Fruit fly (Drosophila melanogaster) whole organism, embryonic: ENCODE measurements around the gene pes.

Experiments used
- Antp ChIP-seq: fragments of 200-800 bp; sonication (Bioruptor generic); optimal IDR thresholded peaks from 3 replicates; lab custom pipeline; 2016; ENCODE audit warnings: missing biosample characterization, missing genetic modification characterization
- Awh ChIP-seq: fragments of 200-800 bp; sonication (Bioruptor generic); IDR thresholded peaks from 2 replicates; pipeline ENCODE4, ENCODE4 v1.3.6; 2022; ENCODE audit warnings: missing biosample characterization, missing genetic modification characterization
- B-H1 ChIP-seq: fragments of 200-800 bp; sonication (Bioruptor generic); IDR thresholded peaks from 3 replicates; pipeline ENCODE4 v1.3.6; 2022; ENCODE audit warnings: missing biosample characterization, missing genetic modification characterization
- CG10565 ChIP-seq: fragments of 200-800 bp; sonication (Bioruptor generic); optimal IDR thresholded peaks from 3 replicates; lab custom pipeline; 2016; ENCODE audit warnings: missing biosample characterization, mild to moderate bottlenecking, missing genetic modification characterization
- CG11696 ChIP-seq: fragments of 200-800 bp; sonication (Bioruptor generic); IDR thresholded peaks from 2 replicates; pipeline ENCODE4 v1.3.6; 2022; ENCODE audit warnings: missing biosample characterization, missing genetic modification characterization
- CG12219 ChIP-seq: fragments of 200-800 bp; sonication (Bioruptor generic); optimal IDR thresholded peaks from 3 replicates; lab custom pipeline; 2018; ENCODE audit warnings: missing biosample characterization, mild to moderate bottlenecking, missing genetic modification characterization
- CG12391 ChIP-seq: fragments of 200-800 bp; sonication (Bioruptor generic); optimal IDR thresholded peaks from 3 replicates; lab custom pipeline; 2018; ENCODE audit warnings: missing biosample characterization, mild to moderate bottlenecking, missing genetic modification characterization, moderate library complexity
- CG1529 ChIP-seq: fragments of 200-800 bp; sonication (Bioruptor generic); optimal IDR thresholded peaks from 3 replicates; lab custom pipeline; 2018; ENCODE audit warnings: missing biosample characterization, missing genetic modification characterization
- CG1792 ChIP-seq: fragments of 200-800 bp; sonication (Bioruptor generic); optimal IDR thresholded peaks from 2 replicates; lab custom pipeline; 2016; ENCODE audit warnings: missing biosample characterization, missing genetic modification characterization
- CG18764 ChIP-seq: fragments of 200-800 bp; sonication (Bioruptor generic); optimal IDR thresholded peaks from 3 replicates; lab custom pipeline; 2016; ENCODE audit warnings: missing biosample characterization, missing genetic modification characterization
- CG2120 ChIP-seq: fragments of 200-800 bp; sonication (Bioruptor generic); optimal IDR thresholded peaks from 3 replicates; lab custom pipeline; 2016; ENCODE audit warnings: missing biosample characterization, missing genetic modification characterization
- CG30403 ChIP-seq: fragments of 200-800 bp; sonication (Bioruptor generic); optimal IDR thresholded peaks from 3 replicates; lab custom pipeline; 2016; ENCODE audit warnings: missing biosample characterization, missing genetic modification characterization
- CG31388 ChIP-seq: fragments of 200-800 bp; sonication (Bioruptor generic); optimal IDR thresholded peaks from 2 replicates; lab custom pipeline; 2016; ENCODE audit warnings: missing biosample characterization, missing genetic modification characterization
- CG34422 ChIP-seq: fragments of 200-800 bp; sonication (Bioruptor generic); IDR thresholded peaks from 3 replicates; pipeline ENCODE4 v1.3.6; 2022; ENCODE audit warnings: missing biosample characterization, missing genetic modification characterization
- CG3838 ChIP-seq: fragments of 200-800 bp; sonication (Bioruptor generic); optimal IDR thresholded peaks from 3 replicates; lab custom pipeline; 2016; ENCODE audit warnings: missing biosample characterization, missing genetic modification characterization
- CG4424 ChIP-seq: fragments of 200-800 bp; sonication (Bioruptor generic); optimal IDR thresholded peaks from 3 replicates; lab custom pipeline; 2016; ENCODE audit warnings: missing biosample characterization, missing genetic modification characterization
- CG5953 ChIP-seq: fragments of 200-800 bp; sonication (Bioruptor generic); IDR thresholded peaks from 2 replicates; pipeline ENCODE4 v1.3.6; 2022; ENCODE audit warnings: missing biosample characterization, missing genetic modification characterization
- CG7357 ChIP-seq: fragments of 200-800 bp; sonication (Bioruptor generic); IDR thresholded peaks from 3 replicates; pipeline ENCODE4 v1.3.6; 2022; ENCODE audit warnings: missing biosample characterization, missing genetic modification characterization
- CG7839 ChIP-seq: fragments of 200-800 bp; sonication (Bioruptor generic); optimal IDR thresholded peaks from 3 replicates; lab custom pipeline; 2018; ENCODE audit warnings: missing biosample characterization, mild to moderate bottlenecking, missing genetic modification characterization, moderate library complexity
- Dbx ChIP-seq: fragments of 200-800 bp; sonication (Bioruptor generic); IDR thresholded peaks from 3 replicates; pipeline ENCODE4 v1.3.6; 2022; ENCODE audit warnings: missing biosample characterization, missing genetic modification characterization
- Dfd ChIP-seq, 2 experiments: fragments of >200 bp; optimal IDR thresholded peaks; 2 replicates each; lab custom pipeline; 2017; ENCODE audit warnings: missing biosample characterization in 2 of 2, missing genetic modification characterization in 2 of 2
- Dip3 ChIP-seq: fragments of 200-800 bp; sonication (Bioruptor generic); optimal IDR thresholded peaks from 3 replicates; lab custom pipeline; 2016; ENCODE audit warnings: missing biosample characterization, missing genetic modification characterization
- H15 ChIP-seq: fragments of 200-800 bp; sonication (Bioruptor generic); IDR thresholded peaks from 3 replicates; pipeline ENCODE4 v1.3.6; 2022; ENCODE audit warnings: missing biosample characterization, missing genetic modification characterization
- HLHmδ ChIP-seq: fragments of 200-800 bp; sonication (Bioruptor generic); optimal IDR thresholded peaks from 2 replicates; lab custom pipeline; 2018; ENCODE audit warnings: missing biosample characterization, mild to moderate bottlenecking, missing genetic modification characterization, moderate library complexity
- Hand ChIP-seq: fragments of 200-800 bp; sonication (Bioruptor generic); optimal IDR thresholded peaks from 2 replicates; lab custom pipeline; 2017; ENCODE audit warnings: mild to moderate bottlenecking, missing biosample characterization, missing genetic modification reagents, missing genetic modification characterization
- Jarid2 ChIP-seq: fragments of 200-800 bp; sonication (Bioruptor generic); optimal IDR thresholded peaks from 3 replicates; lab custom pipeline; 2017; ENCODE audit warnings: mild to moderate bottlenecking, missing biosample characterization, missing genetic modification reagents, missing genetic modification characterization
- Meics ChIP-seq: fragments of 200-800 bp; sonication (Bioruptor generic); optimal IDR thresholded peaks from 2 replicates; lab custom pipeline; 2017; ENCODE audit warnings: missing biosample characterization, mild to moderate bottlenecking, missing genetic modification characterization
- Sox100B ChIP-seq: fragments of 200-800 bp; sonication (Bioruptor generic); optimal IDR thresholded peaks from 3 replicates; lab custom pipeline; 2018; ENCODE audit warnings: missing biosample characterization, mild to moderate bottlenecking, missing genetic modification characterization
- Tbp ChIP-seq: fragments of >200 bp; optimal IDR thresholded peaks from 2 replicates; lab custom pipeline; 2018; ENCODE audit warnings: missing biosample characterization, missing genetic modification characterization
- Usf ChIP-seq: fragments of 200-800 bp; sonication (Bioruptor generic); optimal IDR thresholded peaks from 2 replicates; lab custom pipeline; 2017; ENCODE audit warnings: missing genotype, missing biosample characterization, missing genetic modification characterization
- Xrp1 ChIP-seq: fragments of 200-800 bp; sonication (Bioruptor generic); IDR thresholded peaks from 2 replicates; pipeline ENCODE4 v1.3.6; 2022; ENCODE audit warnings: missing biosample characterization, missing genetic modification characterization
- ab ChIP-seq: fragments of 200-800 bp; sonication (Bioruptor generic); optimal IDR thresholded peaks from 2 replicates; lab custom pipeline; 2016; ENCODE audit warnings: missing biosample characterization, missing genetic modification characterization
- bbx ChIP-seq: fragments of 200-800 bp; sonication (Bioruptor generic); IDR thresholded peaks from 2 replicates; pipeline ENCODE4 v1.3.6; 2022; ENCODE audit warnings: missing biosample characterization, missing genetic modification characterization; ENCODE audit not compliant: partially characterized antibody
- bsh ChIP-seq, 2 experiments: fragments of 200-800 bp; sonication (Bioruptor generic); optimal IDR thresholded peaks; 2 replicates each; lab custom pipeline; 2017 to 2018; ENCODE audit warnings: mild to moderate bottlenecking in 2 of 2, missing biosample characterization in 2 of 2, missing genetic modification characterization in 2 of 2, moderate library complexity in 1 of 2
- cas ChIP-seq: fragments of 200-800 bp; sonication (Bioruptor generic); IDR thresholded peaks from 2 replicates; pipeline ENCODE4 v1.3.6; 2022; ENCODE audit warnings: missing biosample characterization, missing genetic modification characterization
- crp ChIP-seq, 2 experiments: fragments of 200-800 bp; sonication (Bioruptor generic); optimal IDR thresholded peaks; 2 replicates in 1 of 2; 3 replicates in 1 of 2; lab custom pipeline; 2017; ENCODE audit warnings: missing biosample characterization in 2 of 2, missing genetic modification characterization in 2 of 2, mild to moderate bottlenecking in 1 of 2, moderate library complexity in 1 of 2
- danr ChIP-seq: fragments of 200-800 bp; sonication (Bioruptor generic); IDR thresholded peaks from 2 replicates; pipeline ENCODE4 v1.3.6; 2022; ENCODE audit warnings: missing biosample characterization, missing genetic modification characterization
- fru ChIP-seq: fragments of >200 bp; optimal IDR thresholded peaks from 2 replicates; lab custom pipeline; 2017
- gro ChIP-seq: fragments of 200-800 bp; sonication (Bioruptor generic); optimal IDR thresholded peaks from 2 replicates; lab custom pipeline; 2016; ENCODE audit warnings: missing biosample characterization, missing genetic modification characterization
- ind ChIP-seq: fragments of 200-800 bp; sonication (Bioruptor generic); optimal IDR thresholded peaks from 3 replicates; lab custom pipeline; 2016; ENCODE audit warnings: missing biosample characterization, missing genetic modification characterization
- kni ChIP-seq: fragments of 200-800 bp; sonication (Bioruptor generic); optimal IDR thresholded peaks from 3 replicates; lab custom pipeline; 2017; ENCODE audit warnings: mild to moderate bottlenecking, missing biosample characterization, missing genetic modification reagents, missing genetic modification characterization
- lmd ChIP-seq: fragments of 200-800 bp; sonication (Bioruptor generic); IDR thresholded peaks from 2 replicates; pipeline ENCODE4 v1.3.6; 2022; ENCODE audit warnings: missing biosample characterization, missing genetic modification characterization
- maf-S ChIP-seq: fragments of 200-800 bp; sonication (Bioruptor generic); optimal IDR thresholded peaks from 2 replicates; lab custom pipeline; 2016; ENCODE audit warnings: missing biosample characterization, missing genetic modification characterization
- pb ChIP-seq: fragments of 200-800 bp; sonication (Bioruptor generic); optimal IDR thresholded peaks from 3 replicates; lab custom pipeline; 2016; ENCODE audit warnings: missing biosample characterization, missing genetic modification characterization
- sc ChIP-seq, 3 experiments: fragments of >200 bp in 2 of 3; fragments of 200-800 bp in 1 of 3; sonication (Bioruptor generic) in 1 of 3; optimal IDR thresholded peaks; 2 replicates in 2 of 3; 3 replicates in 1 of 3; lab custom pipeline; 2017; ENCODE audit warnings: mild to moderate bottlenecking in 1 of 3, missing biosample characterization in 1 of 3, missing genetic modification characterization in 1 of 3, missing genetic modification reagents in 1 of 3
- sima ChIP-seq: fragments of 200-800 bp; sonication (Bioruptor generic); optimal IDR thresholded peaks from 2 replicates; lab custom pipeline; 2016; ENCODE audit warnings: missing biosample characterization, missing genetic modification characterization
- sug ChIP-seq: fragments of 200-800 bp; optimal IDR thresholded peaks from 2 replicates; lab custom pipeline; 2019; ENCODE audit warnings: missing biosample characterization, mild to moderate bottlenecking, missing genetic modification characterization, moderate library complexity
- trem ChIP-seq: fragments of 200-800 bp; optimal IDR thresholded peaks from 3 replicates; lab custom pipeline; 2019; ENCODE audit warnings: missing biosample characterization, mild to moderate bottlenecking, missing genetic modification characterization, moderate library complexity
- tx ChIP-seq: fragments of 200-800 bp; sonication (Bioruptor generic); optimal IDR thresholded peaks from 2 replicates; lab custom pipeline; 2016; ENCODE audit warnings: missing biosample characterization, missing genetic modification characterization
- wek ChIP-seq: fragments of 200-800 bp; sonication (Bioruptor generic); optimal IDR thresholded peaks from 3 replicates; lab custom pipeline; 2018; ENCODE audit warnings: missing biosample characterization, mild to moderate bottlenecking, missing genetic modification characterization, moderate library complexity

The pes gene

dm6 chr2L:8042645-8043281 lies 48.8 kb upstream of the pes start, which contains the start of gene RpL36A (continued):
- TF ChIP-seq wek (GFP tag; lab: Kevin White, UChicago): peak; percentile 82
- TF ChIP-seq CG34422 (GFP tag; lab: Robert Waterston, UW): 0 out of 3 replicates have a peak, but pooled peaks have one; percentile 39
- TF ChIP-seq CG7839 (tag; lab: Kevin White, UChicago): no peak
- TF ChIP-seq cas (GFP tag; lab: Robert Waterston, UW): no peak
- TF ChIP-seq danr (GFP tag; lab: Robert Waterston, UW): no peak
- TF ChIP-seq CG30403 (GFP tag; lab: Kevin White, UChicago): peak; percentile 68
- TF ChIP-seq sug (tag; lab: Kevin White, UChicago): no peak
- no peak for TF ChIP-seq gro
- TF ChIP-seq bbx: peak; percentile 94
- TF ChIP-seq CG1529 (GFP tag; lab: Kevin White, UChicago): peak; percentile 29
- peak; percentile 43; the same call in 1 of the 2 replicates for TF ChIP-seq lmd (GFP tag; lab: Robert Waterston, UW)
- TF ChIP-seq CG11696 (GFP tag; lab: Robert Waterston, UW): 0 out of 2 replicates have a peak, but pooled peaks have one; percentile 23
- no peak for TF ChIP-seq CG1792
- TF ChIP-seq bsh (GFP tag; optimal IDR thresholded peaks at IDR 0.05; lab: Kevin White, UChicago): peak; percentile 29 to 55
- TF ChIP-seq fru: no peak
- TF ChIP-seq tx (GFP tag; lab: Kevin White, UChicago): no peak
- TF ChIP-seq sima: no peak
- peak; percentile 69 for TF ChIP-seq CG12391
- TF ChIP-seq CG10565 (GFP tag; lab: Kevin White, UChicago): no peak
- TF ChIP-seq CG18764 (GFP tag; lab: Kevin White, UChicago): no peak
- TF ChIP-seq Xrp1 (GFP tag; lab: Robert Waterston, UW): peak; percentile 12; the same call in 1 of the 2 replicates
- TF ChIP-seq trem: peak; percentile 32
- no peak for TF ChIP-seq CG31388 (GFP tag; lab: Kevin White, UChicago)
- no peak for TF ChIP-seq Sox100B (GFP tag; lab: Kevin White, UChicago)
- TF ChIP-seq CG12219 (GFP tag; lab: Kevin White, UChicago): peak; percentile 65
- peak; percentile 21 for TF ChIP-seq Usf (GFP tag; lab: Kevin White, UChicago)
- no peak for TF ChIP-seq Dfd (GFP tag; optimal IDR thresholded peaks at IDR 0.05; lab: Kevin White, UChicago)
- TF ChIP-seq kni (GFP tag; lab: Kevin White, UChicago): no peak
- peak; percentile 34 for TF ChIP-seq pb (GFP tag; lab: Kevin White, UChicago)
- TF ChIP-seq CG7357: 0 out of 3 replicates have a peak, but pooled peaks have one; percentile 42
- no peak for TF ChIP-seq CG3838 (GFP tag; lab: Kevin White, UChicago)
- TF ChIP-seq crp (GFP tag; optimal IDR thresholded peaks at IDR 0.05; lab: Kevin White, UChicago): no peak
- peak; percentile 69 for TF ChIP-seq maf-S (GFP tag; lab: Kevin White, UChicago)
- TF ChIP-seq Awh (GFP tag; lab: Robert Waterston, UW): peak; percentile 53; the same call in 1 of the 2 replicates
- peak; percentile 70 for TF ChIP-seq Meics (GFP tag; lab: Kevin White, UChicago)
- no peak; the same call in 1 of the 2 replicates for TF ChIP-seq CG5953 (GFP tag; lab: Robert Waterston, UW)
- TF ChIP-seq HLHmδ (GFP tag; lab: Kevin White, UChicago): peak; percentile 52
- no peak for TF ChIP-seq Jarid2 (GFP tag; lab: Kevin White, UChicago)
- TF ChIP-seq CG4424 (GFP tag; lab: Kevin White, UChicago): peak; percentile 17
- TF ChIP-seq ind: peak; percentile 36
- TF ChIP-seq Dip3 (GFP tag; lab: Kevin White, UChicago): no peak
- TF ChIP-seq ab (GFP tag; lab: Kevin White, UChicago): no peak
- TF ChIP-seq Antp (GFP tag; lab: Kevin White, UChicago): no peak
- TF ChIP-seq B-H1: peak; percentile 27; the same call in 1 of the 3 replicates
- TF ChIP-seq Hand (GFP tag; lab: Kevin White, UChicago): peak; percentile 57
- peak; percentile 57 for TF ChIP-seq CG2120 (GFP tag; lab: Kevin White, UChicago)
- TF ChIP-seq H15 (GFP tag; lab: Robert Waterston, UW): no peak
- TF ChIP-seq sc (optimal IDR thresholded peaks at IDR 0.05; lab: Kevin White, UChicago): no peak
- no peak for TF ChIP-seq sc (GFP tag; optimal IDR thresholded peaks at IDR 0.05; lab: Kevin White, UChicago)
- peak; percentile 67; the same call in 2 of the 3 replicates for TF ChIP-seq Dbx
- TF ChIP-seq Tbp (GFP tag; lab: Kevin White, UChicago): no peak
